Worm (Caenorhabditis elegans) whole organism, L1 larva: ENCODE data around the gene grd-10.

Experiments used
- C16A3.4 ChIP-seq: fragments of 150-350 bp; optimal IDR thresholded peaks from 2 replicates; lab custom pipeline; 2014; ENCODE audit warnings: missing biosample characterization, missing genetic modification characterization
- aha-1 ChIP-seq: fragments of 150-350 bp; optimal IDR thresholded peaks from 2 replicates; lab custom pipeline; 2014; ENCODE audit warnings: missing biosample characterization, missing genetic modification characterization
- aly-2 ChIP-seq: fragments of 150-350 bp; optimal IDR thresholded peaks from 2 replicates; lab custom pipeline; 2014; ENCODE audit warnings: missing biosample characterization, missing genetic modification characterization
- blmp-1 ChIP-seq: fragments of 150-350 bp; optimal IDR thresholded peaks from 2 replicates; lab custom pipeline; 2014; ENCODE audit warnings: missing biosample characterization, missing genetic modification characterization
- ceh-63 ChIP-seq: fragments of 200-800 bp; sonication (Bioruptor generic); optimal IDR thresholded peaks from 2 replicates; lab custom pipeline; 2018; ENCODE audit warnings: mild to moderate bottlenecking, missing genetic modification characterization, missing compliant biosample characterization
- ces-1 ChIP-seq: fragments of 150-350 bp; optimal IDR thresholded peaks from 2 replicates; lab custom pipeline; 2014; ENCODE audit warnings: missing biosample characterization, missing genetic modification reagents, missing genetic modification characterization
- dpl-1 ChIP-seq, 3 experiments: fragments of 150-350 bp in 2 of 3; sonication (generic microtip) in 1 of 3; optimal IDR thresholded peaks; 2 replicates each; lab custom pipeline; 2014 to 2017; ENCODE audit warnings: missing biosample characterization in 3 of 3, missing genetic modification characterization in 3 of 3, missing genetic modification reagents in 3 of 3
- efl-1 ChIP-seq, 4 experiments: fragments of 150-350 bp; optimal IDR thresholded peaks in 3 of 4; peaks in 1 of 4; 1 replicate in 1 of 4; 2 replicates in 3 of 4; lab custom pipeline; 2014; ENCODE audit warnings: missing biosample characterization in 2 of 4, missing genetic modification characterization in 2 of 4, missing genetic modification reagents in 2 of 4
- elt-2 ChIP-seq: sonication (generic microtip); optimal IDR thresholded peaks from 2 replicates; lab custom pipeline; 2016; ENCODE audit warnings: missing genetic modification characterization, mild to moderate bottlenecking, inconsistent platforms, missing compliant biosample characterization, missing genetic modification reagents
- fkh-4 ChIP-seq: sonication (generic microtip); optimal IDR thresholded peaks from 2 replicates; lab custom pipeline; 2016; ENCODE audit warnings: missing compliant biosample characterization, missing genetic modification characterization, borderline replicate concordance
- hlh-17 ChIP-seq: fragments of 200-800 bp; sonication (Bioruptor generic); optimal IDR thresholded peaks from 2 replicates; lab custom pipeline; 2018; ENCODE audit warnings: missing genetic modification characterization, mild to moderate bottlenecking, missing compliant biosample characterization, moderate library complexity, borderline replicate concordance
- hlh-4 ChIP-seq: sonication (generic microtip); optimal IDR thresholded peaks from 2 replicates; lab custom pipeline; 2016; ENCODE audit warnings: mild to moderate bottlenecking, missing genetic modification characterization, missing compliant biosample characterization
- isw-1 ChIP-seq: fragments of 200-800 bp; sonication (Bioruptor generic); IDR thresholded peaks from 2 replicates; pipeline ENCODE4 v1.3.6; 2022; ENCODE audit warnings: missing genetic modification characterization, missing compliant biosample characterization
- jun-1 ChIP-seq: fragments of 150-350 bp; optimal IDR thresholded peaks from 2 replicates; lab custom pipeline; 2014; ENCODE audit warnings: missing biosample characterization, missing genetic modification reagents, missing genetic modification characterization
- lin-14 ChIP-seq: fragments of 200-800 bp; sonication (Bioruptor generic); optimal IDR thresholded peaks from 2 replicates; lab custom pipeline; 2018; ENCODE audit warnings: mild to moderate bottlenecking, missing genetic modification characterization, moderate library complexity, missing compliant biosample characterization
- lin-15B ChIP-seq: fragments of 150-350 bp; sonication (generic microtip); optimal IDR thresholded peaks from 3 replicates; lab custom pipeline; 2014; ENCODE audit warnings: missing biosample characterization, missing genetic modification characterization
- lin-35 ChIP-seq, 2 experiments: fragments of 150-350 bp; optimal IDR thresholded peaks; 2 replicates each; lab custom pipeline; 2014; ENCODE audit warnings: missing biosample characterization in 2 of 2, missing genetic modification characterization in 2 of 2, missing genetic modification reagents in 2 of 2
- mab-9 ChIP-seq: fragments of 200-800 bp; sonication (Bioruptor generic); IDR thresholded peaks from 2 replicates; pipeline ENCODE4 v1.3.6; 2022; ENCODE audit warnings: missing genetic modification reagents, missing genetic modification characterization, missing compliant biosample characterization
- mep-1 ChIP-seq: fragments of 150-350 bp; optimal IDR thresholded peaks from 2 replicates; lab custom pipeline; 2014; ENCODE audit warnings: missing biosample characterization, missing genetic modification characterization
- nhr-12 ChIP-seq: sonication (generic microtip); optimal IDR thresholded peaks from 2 replicates; lab custom pipeline; 2017; ENCODE audit warnings: missing biosample characterization, missing genetic modification characterization
- nhr-19 ChIP-seq: fragments of 200-800 bp; sonication (Bioruptor generic); conservative IDR thresholded peaks from 2 replicates; pipeline ENCODE4 v1.3.6; 2022; ENCODE audit warnings: missing genetic modification characterization, missing compliant biosample characterization
- nhr-237 ChIP-seq: fragments of 150-350 bp; optimal IDR thresholded peaks from 2 replicates; lab custom pipeline; 2014; ENCODE audit warnings: missing biosample characterization, missing genetic modification characterization
- nhr-47 ChIP-seq: sonication (generic microtip); optimal IDR thresholded peaks from 2 replicates; lab custom pipeline; 2016; ENCODE audit warnings: mild to moderate bottlenecking, missing genetic modification characterization, moderate library complexity, missing compliant biosample characterization
- nhr-90 ChIP-seq: sonication (generic microtip); optimal IDR thresholded peaks from 2 replicates; lab custom pipeline; 2016; ENCODE audit warnings: mild to moderate bottlenecking, missing genetic modification characterization, missing compliant biosample characterization; ENCODE audit not compliant: poor library complexity
- pqm-1 ChIP-seq: sonication (generic microtip); optimal IDR thresholded peaks from 3 replicates; lab custom pipeline; 2017; ENCODE audit warnings: missing biosample characterization, missing genetic modification characterization
- rnt-1 ChIP-seq: sonication (generic microtip); optimal IDR thresholded peaks from 2 replicates; lab custom pipeline; 2016; ENCODE audit warnings: mild to moderate bottlenecking, missing genetic modification characterization, moderate library complexity, missing compliant biosample characterization
- skn-1 ChIP-seq: fragments of 150-350 bp; optimal IDR thresholded peaks from 2 replicates; lab custom pipeline; 2014; ENCODE audit warnings: missing biosample characterization, missing genetic modification characterization
- snpc-4 ChIP-seq: fragments of 150-350 bp; optimal IDR thresholded peaks from 2 replicates; lab custom pipeline; 2014; ENCODE audit warnings: missing biosample characterization, missing genetic modification characterization
- sup-37 ChIP-seq: fragments of 200-800 bp; sonication (Bioruptor generic); optimal IDR thresholded peaks from 2 replicates; lab custom pipeline; 2018; ENCODE audit warnings: mild to moderate bottlenecking, missing genetic modification characterization, missing compliant biosample characterization
- unc-86 ChIP-seq: sonication (generic microtip); optimal IDR thresholded peaks from 2 replicates; lab custom pipeline; 2016; ENCODE audit warnings: missing genetic modification characterization, missing compliant biosample characterization
- unc-98 ChIP-seq: fragments of 200-800 bp; sonication (Bioruptor generic); IDR thresholded peaks from 2 replicates; pipeline ENCODE4 v1.3.6; 2022; ENCODE audit warnings: missing genetic modification characterization, missing compliant biosample characterization
- zag-1 ChIP-seq: fragments of 150-350 bp; optimal IDR thresholded peaks from 2 replicates; lab custom pipeline; 2014; ENCODE audit warnings: missing biosample characterization, missing genetic modification characterization
- ztf-11 ChIP-seq, 2 experiments: sonication (generic microtip); optimal IDR thresholded peaks; 2 replicates each; lab custom pipeline; 2016 to 2017; ENCODE audit warnings: missing genetic modification characterization in 2 of 2, missing biosample characterization in 1 of 2, missing compliant biosample characterization in 1 of 2

Gene grd-10

ce11 chrIV:3452516-3452915, 11.7 kb downstream of the grd-10 start:
- TF ChIP-seq snpc-4 (tag; lab: Kevin White, UChicago): no peak
- TF ChIP-seq nhr-47 (tag; lab: Kevin White, UChicago): no peak
- TF ChIP-seq lin-14 (GFP tag; lab: Kevin White, UChicago): no peak
- no peak for TF ChIP-seq fkh-4 (tag; lab: Kevin White, UChicago)
- no peak for TF ChIP-seq aha-1
- TF ChIP-seq C16A3.4 (tag; lab: Kevin White, UChicago): no peak
- no peak for TF ChIP-seq ceh-63 (GFP tag; lab: Kevin White, UChicago)
- TF ChIP-seq, all 84 proteins: peak for 0

- no peak for TF ChIP-seq nhr-19 (GFP tag; lab: Robert Waterston, UW)
- peak; percentile 93 for TF ChIP-seq hlh-4 (tag; lab: Kevin White, UChicago)
- TF ChIP-seq, all 84 proteins: peak for 1
Observed at ce11 chrIV:3453346-3453745, 12.5 kb downstream of the grd-10 start, which contains the start of gene srz-23. TSS of gene srz-23 (plus strand) at chrIV:3453608.

ce11 chrIV:3463254-3463653, 22.4 kb downstream of the grd-10 start, which contains the start of gene F58E2.4:
TSS of gene F58E2.4 (plus strand) at chrIV:3463387.
- TF ChIP-seq ces-1 (GFP tag; lab: Kevin White, UChicago) (no peak), efl-1 (optimal IDR thresholded peaks at IDR 0.05; lab: Kevin White, UChicago) (peak in 1 of 2 experiments; percentile 53), efl-1 (GFP tag; optimal IDR thresholded peaks at IDR 0.05 in 1 of 2; lab: Kevin White, UChicago) (no peak), rnt-1 (tag; lab: Kevin White, UChicago) (no peak), blmp-1 (tag; lab: Kevin White, UChicago) (peak; percentile 21), nhr-237 (tag; lab: Kevin White, UChicago) (no peak), unc-86 (tag; lab: Kevin White, UChicago) (no peak), jun-1 (tag; lab: Kevin White, UChicago) (no peak)

- TF ChIP-seq dpl-1 (GFP tag; optimal IDR thresholded peaks at IDR 0.05; lab: Kevin White, UChicago) (no peak), isw-1 (GFP tag; lab: Robert Waterston, UW) (no peak), ceh-63 (GFP tag; lab: Kevin White, UChicago) (no peak), sup-37 (GFP tag; lab: Kevin White, UChicago) (no peak), C16A3.4 (tag; lab: Kevin White, UChicago) (no peak), aly-2 (tag; lab: Kevin White, UChicago) (no peak)
Observed at ce11 chrIV:3467128-3467527, 26.3 kb downstream of the grd-10 start, which contains the start of gene F58E2.3. TSS of gene F58E2.3 (plus strand) at chrIV:3467428.

ce11 chrIV:3467751-3468150, 26.9 kb downstream of the grd-10 start:
- TF ChIP-seq unc-98 (GFP tag; lab: Robert Waterston, UW) (no peak), elt-2 (no peak), skn-1 (tag; lab: Kevin White, UChicago) (no peak), mep-1 (tag; lab: Kevin White, UChicago) (no peak), isw-1 (GFP tag; lab: Robert Waterston, UW) (no peak), mab-9 (GFP tag; lab: Robert Waterston, UW) (no peak), ztf-11 (tag; optimal IDR thresholded peaks at IDR 0.05; lab: Kevin White, UChicago) (no peak), nhr-90 (tag; lab: Kevin White, UChicago) (no peak), lin-35 (GFP tag; optimal IDR thresholded peaks at IDR 0.05; lab: Kevin White, UChicago) (no peak), rnt-1 (tag; lab: Kevin White, UChicago) (no peak), zag-1 (tag; lab: Kevin White, UChicago) (no peak), nhr-12 (tag; lab: Kevin White, UChicago) (no peak), lin-15B (tag; lab: Kevin White, UChicago) (no peak), unc-86 (tag; lab: Kevin White, UChicago) (no peak), hlh-17 (GFP tag; lab: Kevin White, UChicago) (no peak), pqm-1 (tag; lab: Kevin White, UChicago) (no peak), ces-1 (GFP tag; lab: Kevin White, UChicago) (no peak)
